Fruit fly (Drosophila melanogaster) whole organism, larva: ENCODE results near the gene Fatp1.

Source experiments
- noc ChIP-seq: fragments of 200-800 bp; sonication (Bioruptor generic); optimal IDR thresholded peaks from 3 replicates; lab custom pipeline; 2019; ENCODE audit warnings: missing biosample characterization, mild to moderate bottlenecking, missing genetic modification characterization, moderate library complexity

Fatp1 gene

dm6 chr2L:10466865-10467270, 50.1 kb downstream of the Fatp1 start:
- no peak for TF ChIP-seq noc (tag; lab: Kevin White, UChicago)
